Worm (Caenorhabditis elegans) whole organism, L3 larva: ENCODE measurements around the gene rpl-38.

Experiments
- ZK546.5 ChIP-seq: sonication (generic microtip); optimal IDR thresholded peaks from 2 replicates; lab custom pipeline; 2017; ENCODE audit warnings: missing biosample characterization, missing genetic modification characterization
- aly-2 ChIP-seq: fragments of 150-350 bp; optimal IDR thresholded peaks from 2 replicates; lab custom pipeline; 2014; ENCODE audit warnings: missing biosample characterization, missing genetic modification characterization
- ama-1 ChIP-seq: fragments of 150-350 bp; optimal IDR thresholded peaks from 2 replicates; lab custom pipeline; 2018
- ceh-16 ChIP-seq: sonication (generic microtip); optimal IDR thresholded peaks from 2 replicates; lab custom pipeline; 2017; ENCODE audit warnings: missing biosample characterization, missing genetic modification characterization
- ceh-28 ChIP-seq: fragments of 150-350 bp; optimal IDR thresholded peaks from 2 replicates; lab custom pipeline; 2014; ENCODE audit warnings: missing biosample characterization, missing genetic modification reagents, missing genetic modification characterization
- ceh-9 ChIP-seq: sonication (generic microtip); optimal IDR thresholded peaks from 2 replicates; lab custom pipeline; 2018; ENCODE audit warnings: missing biosample characterization, missing genetic modification characterization
- egl-27 ChIP-seq: sonication (generic microtip); optimal IDR thresholded peaks from 4 replicates; lab custom pipeline; 2017; ENCODE audit warnings: missing biosample characterization, missing genetic modification reagents, missing genetic modification characterization
- elt-1 ChIP-seq: fragments of 150-350 bp; optimal IDR thresholded peaks from 2 replicates; lab custom pipeline; 2014; ENCODE audit warnings: missing biosample characterization, missing genetic modification characterization
- elt-2 ChIP-seq: sonication (generic microtip); optimal IDR thresholded peaks from 2 replicates; lab custom pipeline; 2016; ENCODE audit warnings: missing genetic modification reagents, mild to moderate bottlenecking, missing genetic modification characterization, missing compliant biosample characterization
- elt-3 ChIP-seq, 3 experiments: fragments of 150-350 bp in 1 of 3; sonication (generic microtip) in 2 of 3; optimal IDR thresholded peaks; 2 replicates in 2 of 3; 4 replicates in 1 of 3; lab custom pipeline; 2014 to 2017; ENCODE audit warnings: missing biosample characterization in 3 of 3, missing genetic modification characterization in 3 of 3
- eor-1 ChIP-seq, 2 experiments: fragments of 150-350 bp; optimal IDR thresholded peaks; 2 replicates each; lab custom pipeline; 2014 to 2018; ENCODE audit warnings: missing biosample characterization in 2 of 2, missing genetic modification characterization in 2 of 2
- fkh-2 ChIP-seq: fragments of 150-350 bp; optimal IDR thresholded peaks from 2 replicates; lab custom pipeline; 2014; ENCODE audit warnings: missing biosample characterization, missing genetic modification reagents, missing genetic modification characterization
- fos-1 ChIP-seq: fragments of 150-350 bp; optimal IDR thresholded peaks from 2 replicates; lab custom pipeline; 2014; ENCODE audit warnings: missing biosample characterization, missing genetic modification characterization
- hmg-11 ChIP-seq: sonication (generic microtip); optimal IDR thresholded peaks from 2 replicates; lab custom pipeline; 2016; ENCODE audit warnings: missing genetic modification characterization, missing compliant biosample characterization
- jun-1 ChIP-seq: fragments of 150-350 bp; optimal IDR thresholded peaks from 2 replicates; lab custom pipeline; 2014; ENCODE audit warnings: missing biosample characterization, missing genetic modification reagents, missing genetic modification characterization
- lin-15B ChIP-seq: fragments of 150-350 bp; optimal IDR thresholded peaks from 2 replicates; lab custom pipeline; 2014; ENCODE audit warnings: missing biosample characterization, missing genetic modification characterization
- lin-39 ChIP-seq: fragments of 150-350 bp; optimal IDR thresholded peaks from 2 replicates; lab custom pipeline; 2018; ENCODE audit warnings: missing biosample characterization, missing genetic modification reagents, missing genetic modification characterization
- lsy-12 ChIP-seq: sonication (generic microtip); optimal IDR thresholded peaks from 2 replicates; lab custom pipeline; 2016; ENCODE audit warnings: mild to moderate bottlenecking, missing genetic modification characterization, missing compliant biosample characterization
- mdl-1 ChIP-seq: fragments of 150-350 bp; optimal IDR thresholded peaks from 2 replicates; lab custom pipeline; 2014; ENCODE audit warnings: missing biosample characterization, missing genetic modification characterization
- mml-1 ChIP-seq: fragments of 150-350 bp; sonication (generic microtip); optimal IDR thresholded peaks from 3 replicates; lab custom pipeline; 2014; ENCODE audit warnings: missing biosample characterization, missing genetic modification characterization
- nfya-1 ChIP-seq: sonication (generic microtip); optimal IDR thresholded peaks from 2 replicates; lab custom pipeline; 2017; ENCODE audit warnings: missing genetic modification characterization, mild to moderate bottlenecking, missing compliant biosample characterization, antibody characterized with exemption, moderate library complexity; ENCODE audit not compliant: insufficient read depth
- nhr-11 ChIP-seq: fragments of 150-350 bp; optimal IDR thresholded peaks from 2 replicates; lab custom pipeline; 2014; ENCODE audit warnings: missing biosample characterization, missing genetic modification characterization
- nhr-12 ChIP-seq: fragments of 150-350 bp; optimal IDR thresholded peaks from 2 replicates; lab custom pipeline; 2014; ENCODE audit warnings: missing biosample characterization, missing genetic modification characterization
- nhr-23 ChIP-seq: fragments of 150-350 bp; optimal IDR thresholded peaks from 2 replicates; lab custom pipeline; 2014; ENCODE audit warnings: missing biosample characterization, missing genetic modification reagents, missing genetic modification characterization
- nhr-237 ChIP-seq: fragments of 150-350 bp; optimal IDR thresholded peaks from 2 replicates; lab custom pipeline; 2014; ENCODE audit warnings: missing biosample characterization, missing genetic modification characterization
- nhr-25 ChIP-seq: sonication (generic microtip); optimal IDR thresholded peaks from 2 replicates; lab custom pipeline; 2017; ENCODE audit warnings: missing biosample characterization, missing genetic modification characterization
- nhr-28 ChIP-seq: fragments of 150-350 bp; optimal IDR thresholded peaks from 2 replicates; lab custom pipeline; 2014; ENCODE audit warnings: missing biosample characterization, missing genetic modification characterization
- nhr-43 ChIP-seq: sonication (generic microtip); optimal IDR thresholded peaks from 2 replicates; lab custom pipeline; 2016; ENCODE audit warnings: mild to moderate bottlenecking, missing genetic modification characterization, missing compliant biosample characterization; ENCODE audit not compliant: poor library complexity, severe bottlenecking
- nhr-67 ChIP-seq: fragments of 150-350 bp; optimal IDR thresholded peaks from 2 replicates; lab custom pipeline; 2014; ENCODE audit warnings: missing biosample characterization, missing genetic modification characterization
- nhr-77 ChIP-seq: fragments of 150-350 bp; optimal IDR thresholded peaks from 2 replicates; lab custom pipeline; 2014; ENCODE audit warnings: missing biosample characterization, missing genetic modification characterization
- pha-4 ChIP-seq: fragments of 150-350 bp; optimal IDR thresholded peaks from 2 replicates; lab custom pipeline; 2014; ENCODE audit warnings: missing biosample characterization, missing genetic modification reagents, missing genetic modification characterization
- pqm-1 ChIP-seq: fragments of 150-350 bp; optimal IDR thresholded peaks from 2 replicates; lab custom pipeline; 2017; ENCODE audit warnings: missing biosample characterization, missing genetic modification characterization, inconsistent platforms
- snpc-4 ChIP-seq: fragments of 150-350 bp; optimal IDR thresholded peaks from 2 replicates; lab custom pipeline; 2014; ENCODE audit warnings: missing biosample characterization, missing genetic modification characterization
- tbx-2 ChIP-seq: sonication (generic microtip); optimal IDR thresholded peaks from 2 replicates; lab custom pipeline; 2016; ENCODE audit warnings: mild to moderate bottlenecking, missing genetic modification characterization, missing compliant biosample characterization
- unc-39 ChIP-seq: sonication (generic microtip); optimal IDR thresholded peaks from 4 replicates; lab custom pipeline; 2017; ENCODE audit warnings: missing biosample characterization, missing genetic modification characterization
- unc-62 ChIP-seq: fragments of 150-350 bp; sonication (generic microtip); optimal IDR thresholded peaks from 4 replicates; lab custom pipeline; 2014; ENCODE audit warnings: missing biosample characterization, missing genetic modification reagents, missing genetic modification characterization
- zag-1 ChIP-seq: fragments of 150-350 bp; optimal IDR thresholded peaks from 2 replicates; lab custom pipeline; 2014; ENCODE audit warnings: missing biosample characterization, missing genetic modification characterization
- ztf-11 ChIP-seq: fragments of 150-350 bp; optimal IDR thresholded peaks from 2 replicates; lab custom pipeline; 2014; ENCODE audit warnings: missing biosample characterization, missing genetic modification characterization
- ztf-4 ChIP-seq: fragments of 150-350 bp; optimal IDR thresholded peaks from 2 replicates; lab custom pipeline; 2014; ENCODE audit warnings: missing biosample characterization, missing genetic modification characterization

Gene rpl-38

ce11 chrV:15466017-15466416, 45.9 kb upstream of the rpl-38 start:
- no peak for TF ChIP-seq mml-1 (tag; lab: Kevin White, UChicago)
- TF ChIP-seq jun-1: no peak
- TF ChIP-seq fkh-2: no peak
- TF ChIP-seq ZK546.5 (tag; lab: Kevin White, UChicago): no peak
- TF ChIP-seq nhr-67 (tag; lab: Kevin White, UChicago): no peak
- no peak for TF ChIP-seq nhr-12
- TF ChIP-seq aly-2: no peak
- no peak for TF ChIP-seq hmg-11 (tag; lab: Kevin White, UChicago)
- TF ChIP-seq snpc-4 (tag; lab: Kevin White, UChicago): no peak
- no peak for TF ChIP-seq mdl-1
- TF ChIP-seq egl-27 (tag; lab: Kevin White, UChicago): no peak
- no peak for TF ChIP-seq nhr-28 (tag; lab: Kevin White, UChicago)
- no peak for TF ChIP-seq elt-1 (tag; lab: Kevin White, UChicago)

- TF ChIP-seq nhr-12: no peak
- TF ChIP-seq ztf-4: no peak
- no peak for TF ChIP-seq tbx-2 (tag; lab: Kevin White, UChicago)
- no peak for TF ChIP-seq lin-15B (tag; lab: Kevin White, UChicago)
- TF ChIP-seq nhr-77 (tag; lab: Kevin White, UChicago): no peak
- TF ChIP-seq nhr-11 (tag; lab: Kevin White, UChicago): no peak
- no peak for TF ChIP-seq pqm-1 (tag; lab: Kevin White, UChicago)
- no peak for TF ChIP-seq ceh-28
- no peak for TF ChIP-seq ceh-16 (tag; lab: Kevin White, UChicago)
- TF ChIP-seq jun-1: no peak
- TF ChIP-seq zag-1 (tag; lab: Kevin White, UChicago): no peak
- TF ChIP-seq unc-39 (tag; lab: Kevin White, UChicago): no peak
- TF ChIP-seq nhr-237 (tag; lab: Kevin White, UChicago): no peak
- no peak for TF ChIP-seq lin-39 (tag; lab: Kevin White, UChicago)
- no peak for TF ChIP-seq ama-1 (lab: Kevin White, UChicago)
- TF ChIP-seq fkh-2: no peak
- no peak for TF ChIP-seq mml-1 (tag; lab: Kevin White, UChicago)
- TF ChIP-seq elt-3 (tag; optimal IDR thresholded peaks at IDR 0.05; lab: Kevin White, UChicago): no peak
- no peak for TF ChIP-seq eor-1 (tag; optimal IDR thresholded peaks at IDR 0.05; lab: Kevin White, UChicago)
- no peak for TF ChIP-seq ceh-9 (tag; lab: Kevin White, UChicago)
- TF ChIP-seq, all 47 proteins: peak for 0
These were observed 45.2 kb upstream of the rpl-38 start for ce11 chrV:15466719-15467118.

ce11 chrV:15471029-15471428, 40.9 kb upstream of the rpl-38 start, which contains the start of gene dpf-1:
TSS of gene dpf-1 (plus strand) at chrV:15471329.
- TF ChIP-seq jun-1: no peak
- TF ChIP-seq nhr-11 (tag; lab: Kevin White, UChicago): no peak

- peak; percentile 40 for TF ChIP-seq elt-2 (tag; lab: Kevin White, UChicago)
- TF ChIP-seq pha-4 (tag; lab: Kevin White, UChicago): peak; percentile 52
- TF ChIP-seq jun-1: no peak
- peak; percentile 54 for TF ChIP-seq pqm-1 (tag; lab: Kevin White, UChicago)
These were observed 33.4 kb upstream of the rpl-38 start, which contains the start of gene C06B8.2 for ce11 chrV:15478597-15478996. TSS of gene C06B8.2 (minus strand) at chrV:15478749.

- peak; percentile 68 for TF ChIP-seq pqm-1 (tag; lab: Kevin White, UChicago)
- TF ChIP-seq elt-2 (tag; lab: Kevin White, UChicago): peak; percentile 45
- TF ChIP-seq nhr-12: no peak
- no peak for TF ChIP-seq mdl-1
- TF ChIP-seq ZK546.5 (tag; lab: Kevin White, UChicago): no peak
- TF ChIP-seq nhr-43: no peak
- TF ChIP-seq ztf-11 (tag; lab: Kevin White, UChicago): no peak
- no peak for TF ChIP-seq elt-3 (tag; optimal IDR thresholded peaks at IDR 0.05; lab: Kevin White, UChicago)
These were observed 32.9 kb upstream of the rpl-38 start for ce11 chrV:15479107-15479506.

ce11 chrV:15479825-15480224, 32.1 kb upstream of the rpl-38 start:
- no peak for TF ChIP-seq ceh-28
- no peak for TF ChIP-seq nhr-237 (tag; lab: Kevin White, UChicago)
- no peak for TF ChIP-seq ceh-9 (tag; lab: Kevin White, UChicago)
- TF ChIP-seq nhr-25 (tag; lab: Kevin White, UChicago): no peak
- no peak for TF ChIP-seq tbx-2 (tag; lab: Kevin White, UChicago)
- TF ChIP-seq fos-1 (tag; lab: Kevin White, UChicago): no peak
- no peak for TF ChIP-seq elt-2 (tag; lab: Kevin White, UChicago)
- no peak for TF ChIP-seq snpc-4 (tag; lab: Kevin White, UChicago)
- TF ChIP-seq mdl-1: no peak
- no peak for TF ChIP-seq ztf-4
- TF ChIP-seq hmg-11 (tag; lab: Kevin White, UChicago): no peak
- TF ChIP-seq lsy-12 (tag; lab: Kevin White, UChicago): no peak
- TF ChIP-seq nhr-23 (tag; lab: Kevin White, UChicago): no peak
- TF ChIP-seq nfya-1 (tag; lab: Kevin White, UChicago): no peak
- no peak for TF ChIP-seq mml-1 (tag; lab: Kevin White, UChicago)
- no peak for TF ChIP-seq unc-62 (GFP tag; lab: Kevin White, UChicago)
- no peak for TF ChIP-seq nhr-43
- no peak for TF ChIP-seq nhr-67 (tag; lab: Kevin White, UChicago)
